Fruit fly (Drosophila melanogaster): ENCODE data around the gene CG34109.

CG34109 gene

dm6 chr2L:10061276-10061675 lies 32.6 kb upstream of the CG34109 start:
- TF ChIP-seq Ets98B (GFP tag; IDR thresholded peaks at IDR 0.05) (peak; percentile 29; the same call in 1 of the 2 replicates), CG14655 (GFP tag; optimal IDR thresholded peaks at IDR 0.05) (no peak), CG32121 (GFP tag; IDR thresholded peaks at IDR 0.05) (peak; percentile 24; the same call in 1 of the 2 replicates)

DNA sequence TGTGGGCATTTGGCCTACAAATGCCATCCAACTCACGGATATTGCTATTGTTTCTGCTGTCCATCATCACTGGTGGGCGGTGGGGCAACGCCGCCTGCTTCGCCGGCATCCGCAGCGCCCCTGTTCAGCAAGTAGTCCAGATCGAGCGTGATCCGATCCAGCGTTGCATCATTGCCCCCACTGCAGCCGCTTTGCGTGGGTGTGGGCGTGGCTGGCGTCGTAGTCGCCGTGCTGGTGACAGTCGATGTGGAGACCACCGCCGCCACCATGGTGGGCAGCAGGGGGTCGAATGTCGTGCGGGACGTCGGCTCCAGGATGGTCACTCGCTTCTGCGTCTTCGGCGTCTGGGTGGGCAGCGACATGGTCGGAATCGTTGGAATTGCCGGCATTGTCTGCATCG lies 29.1 kb upstream of the CG34109 start:
- TF ChIP-seq CG15710 (tag; optimal IDR thresholded peaks at IDR 0.05) (no peak), CG12605 (GFP tag; IDR thresholded peaks at IDR 0.05) (no peak), CG9948 (tag; optimal IDR thresholded peaks at IDR 0.05) (no peak), gl (tag; optimal IDR thresholded peaks at IDR 0.05) (no peak), Pif1A (GFP tag; optimal IDR thresholded peaks at IDR 0.05) (no peak), fd96Ca (GFP tag; IDR thresholded peaks at IDR 0.05) (no peak), CG8301 (tag; optimal IDR thresholded peaks at IDR 0.05) (no peak)

DNA sequence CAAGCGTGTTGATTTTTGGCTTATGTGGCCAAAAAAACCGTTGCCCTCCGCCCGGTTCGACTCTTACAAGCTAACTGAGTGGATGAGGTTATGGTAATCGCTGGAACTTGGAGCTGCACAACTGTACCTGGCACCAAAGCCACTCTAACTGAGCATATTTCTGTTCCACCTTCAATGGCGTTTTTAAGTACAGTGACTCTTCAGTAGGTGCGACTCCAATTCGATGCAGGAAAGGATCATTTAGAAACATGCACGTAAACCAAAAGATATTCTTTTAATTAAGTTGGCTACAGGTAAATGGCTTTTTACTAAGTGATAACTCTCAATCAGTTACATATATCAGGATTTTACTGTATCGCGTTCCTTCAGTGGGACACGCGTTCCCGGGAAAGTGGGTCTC lies 1.6 kb upstream of the CG34109 start, which contains the start of gene CG13133:
Gene CG13133, minus strand, starts transcription at position 101 of the 400 bp plus-strand sequence.
- TF ChIP-seq fd96Ca (GFP tag; IDR thresholded peaks at IDR 0.05) (no peak), CG4496 (GFP tag; IDR thresholded peaks at IDR 0.05) (no peak), EcR (GFP tag; optimal IDR thresholded peaks at IDR 0.05) (no peak), CG32121 (GFP tag; IDR thresholded peaks at IDR 0.05) (no peak), CG10348 (GFP tag; IDR thresholded peaks at IDR 0.05) (no peak), Snoo (tag; optimal IDR thresholded peaks at IDR 0.05) (no peak)

DNA sequence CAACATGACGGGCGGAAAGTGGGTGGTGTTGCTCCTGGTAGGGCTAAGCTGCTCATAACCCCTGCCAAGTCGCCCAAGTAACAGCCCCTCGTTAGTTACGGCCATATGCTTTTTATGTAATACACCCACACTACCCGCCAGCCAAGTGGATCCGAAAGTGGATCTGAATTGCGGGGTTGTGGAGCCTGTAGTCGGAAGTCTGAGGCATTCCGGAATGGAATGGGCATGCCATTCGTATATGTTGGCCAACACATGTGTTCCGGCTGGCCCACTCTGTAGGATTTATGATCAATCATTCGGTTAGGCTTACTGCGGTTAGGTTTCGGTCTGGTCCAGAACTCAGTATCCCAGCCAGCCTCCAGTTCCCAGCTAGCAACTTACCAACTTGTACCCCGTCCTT lies 2.2 kb downstream of the CG34109 start:
- TF ChIP-seq Snoo (tag; optimal IDR thresholded peaks at IDR 0.05) (no peak), CG15710 (tag; optimal IDR thresholded peaks at IDR 0.05) (no peak), CG8301 (tag; optimal IDR thresholded peaks at IDR 0.05) (no peak), CG10348 (GFP tag; IDR thresholded peaks at IDR 0.05) (no peak), CG4496 (GFP tag; IDR thresholded peaks at IDR 0.05) (no peak), Pif1B (GFP tag; optimal IDR thresholded peaks at IDR 0.05) (no peak), gl (tag; optimal IDR thresholded peaks at IDR 0.05) (no peak), CG8159 (tag; optimal IDR thresholded peaks at IDR 0.05) (no peak), CG17806 (tag; optimal IDR thresholded peaks at IDR 0.05) (no peak), Pif1A (GFP tag; optimal IDR thresholded peaks at IDR 0.05) (no peak), CG9948 (tag; optimal IDR thresholded peaks at IDR 0.05) (no peak), EcR (GFP tag; optimal IDR thresholded peaks at IDR 0.05) (no peak), CG13204 (GFP tag; optimal IDR thresholded peaks at IDR 0.05) (no peak), D1 (tag; optimal IDR thresholded peaks at IDR 0.05) (no peak), CG34367 (tag; optimal IDR thresholded peaks at IDR 0.05) (no peak), CG32121 (GFP tag; IDR thresholded peaks at IDR 0.05) (no peak)

DNA sequence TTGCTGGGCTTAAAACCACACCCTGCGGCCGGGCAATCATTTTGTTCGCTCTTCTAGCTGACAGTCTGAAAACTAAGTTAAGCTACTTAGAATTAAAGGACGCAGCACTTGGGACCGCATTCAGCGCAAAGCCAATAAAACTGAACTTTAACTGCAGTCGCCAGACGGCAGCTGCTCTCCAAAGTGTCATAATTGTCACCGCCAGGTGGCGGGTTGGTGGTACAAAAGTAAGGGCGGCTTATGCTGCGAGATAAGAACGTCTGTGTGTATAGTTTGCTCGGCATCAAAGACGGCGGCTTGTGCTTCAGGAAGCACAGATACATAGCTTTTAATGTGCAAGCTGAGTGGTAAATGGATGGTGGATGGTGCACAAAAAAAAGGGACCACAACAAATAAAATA lies 14.9 kb downstream of the CG34109 start:
- TF ChIP-seq CG15710 (tag; optimal IDR thresholded peaks at IDR 0.05) = no peak
- no peak for TF ChIP-seq fd96Ca (GFP tag; IDR thresholded peaks at IDR 0.05)
- no peak for TF ChIP-seq Pif1B (GFP tag; optimal IDR thresholded peaks at IDR 0.05)
- TF ChIP-seq CG8159 (tag; optimal IDR thresholded peaks at IDR 0.05) = no peak
- no peak for TF ChIP-seq rn (GFP tag; IDR thresholded peaks at IDR 0.05)
- TF ChIP-seq CG17806 (tag; optimal IDR thresholded peaks at IDR 0.05) = no peak
- no peak for TF ChIP-seq CG4496 (GFP tag; IDR thresholded peaks at IDR 0.05)
- TF ChIP-seq CG9948 (tag; optimal IDR thresholded peaks at IDR 0.05) = no peak
- no peak for TF ChIP-seq CG12605 (GFP tag; IDR thresholded peaks at IDR 0.05)
- TF ChIP-seq Snoo (tag; optimal IDR thresholded peaks at IDR 0.05) = no peak
- no peak for TF ChIP-seq CG10348 (GFP tag; IDR thresholded peaks at IDR 0.05)
- TF ChIP-seq gl (tag; optimal IDR thresholded peaks at IDR 0.05) = no peak
- no peak for TF ChIP-seq CG34367 (tag; optimal IDR thresholded peaks at IDR 0.05)
- no peak for TF ChIP-seq EcR (GFP tag; optimal IDR thresholded peaks at IDR 0.05)
- no peak for TF ChIP-seq Ets98B (GFP tag; IDR thresholded peaks at IDR 0.05)
- no peak for TF ChIP-seq CG8301 (tag; optimal IDR thresholded peaks at IDR 0.05)
- no peak for TF ChIP-seq CG14655 (GFP tag; optimal IDR thresholded peaks at IDR 0.05)

dm6 chr2L:10122671-10123070 lies 28.8 kb downstream of the CG34109 start, which contains the start of gene CG13135:
CG13135 (minus strand) TSS chr2L:10122771.
- TF ChIP-seq CG10348 (GFP tag; IDR thresholded peaks at IDR 0.05) (no peak), CG9948 (tag; optimal IDR thresholded peaks at IDR 0.05) (no peak), fd96Ca (GFP tag; IDR thresholded peaks at IDR 0.05) (no peak), CG8301 (tag; optimal IDR thresholded peaks at IDR 0.05) (no peak), Ets98B (GFP tag; IDR thresholded peaks at IDR 0.05) (no peak), Pif1A (GFP tag; optimal IDR thresholded peaks at IDR 0.05) (no peak), CG13204 (GFP tag; optimal IDR thresholded peaks at IDR 0.05) (no peak), CG14655 (GFP tag; optimal IDR thresholded peaks at IDR 0.05) (no peak), CG17806 (tag; optimal IDR thresholded peaks at IDR 0.05) (no peak)

dm6 chr2L:10123963-10124362 lies 30.1 kb downstream of the CG34109 start:
- TF ChIP-seq CG15710 (tag; optimal IDR thresholded peaks at IDR 0.05) (no peak), gl (tag; optimal IDR thresholded peaks at IDR 0.05) (no peak), Pif1A (GFP tag; optimal IDR thresholded peaks at IDR 0.05) (no peak), CG10348 (GFP tag; IDR thresholded peaks at IDR 0.05) (no peak), EcR (GFP tag; optimal IDR thresholded peaks at IDR 0.05) (no peak), CG8159 (tag; optimal IDR thresholded peaks at IDR 0.05) (no peak), fd96Ca (GFP tag; IDR thresholded peaks at IDR 0.05) (no peak)
